Worm (Caenorhabditis elegans) whole organism, L4 larva: Measurements from ENCODE around the gene R07B7.6.

ENCODE experiments used
- F10B5.3 ChIP-seq: sonication (generic microtip); optimal IDR thresholded peaks from 2 replicates; lab custom pipeline; 2016; ENCODE audit warnings: mild to moderate bottlenecking, missing genetic modification characterization, missing compliant biosample characterization
- F26F4.8 ChIP-seq: fragments of 200-800 bp; sonication (Bioruptor generic); conservative IDR thresholded peaks from 2 replicates; pipeline ENCODE4 v1.3.6; 2022; ENCODE audit warnings: missing genetic modification characterization, missing compliant biosample characterization
- F49E8.2 ChIP-seq: sonication (generic microtip); optimal IDR thresholded peaks from 2 replicates; lab custom pipeline; 2016; ENCODE audit warnings: missing compliant biosample characterization, mild to moderate bottlenecking, missing genetic modification characterization, borderline replicate concordance
- Y48G9A.11 ChIP-seq: fragments of 200-800 bp; sonication (Bioruptor generic); IDR thresholded peaks from 2 replicates; pipeline ENCODE4 v1.3.6; 2022; ENCODE audit warnings: missing genetic modification reagents, missing genetic modification characterization, missing compliant biosample characterization
- Y5F2A.4 ChIP-seq: fragments of 200-800 bp; sonication (Bioruptor generic); optimal IDR thresholded peaks from 2 replicates; lab custom pipeline; 2018; ENCODE audit warnings: mild to moderate bottlenecking, missing genetic modification characterization, missing compliant biosample characterization
- ZK546.5 ChIP-seq, 2 experiments: sonication (generic microtip); optimal IDR thresholded peaks; 2 replicates each; lab custom pipeline; 2017; ENCODE audit warnings: missing biosample characterization in 2 of 2, missing genetic modification characterization in 2 of 2
- aha-1 ChIP-seq: fragments of 150-350 bp; peaks from one replicate; lab custom pipeline; 2014; ENCODE audit warnings: missing biosample characterization, missing genetic modification characterization
- aly-2 ChIP-seq: sonication (generic microtip); optimal IDR thresholded peaks from 2 replicates; lab custom pipeline; 2018; ENCODE audit warnings: missing biosample characterization, missing genetic modification characterization
- arid-1 ChIP-seq: fragments of 200-800 bp; sonication (Bioruptor generic); conservative IDR thresholded peaks from 2 replicates; pipeline ENCODE4 v1.3.6; 2022; ENCODE audit warnings: missing genetic modification reagents, missing genetic modification characterization, missing compliant biosample characterization
- attf-4 ChIP-seq: sonication (generic microtip); optimal IDR thresholded peaks from 3 replicates; lab custom pipeline; 2017; ENCODE audit warnings: missing biosample characterization, missing genetic modification characterization
- ceh-62 ChIP-seq: sonication (generic microtip); optimal IDR thresholded peaks from 2 replicates; lab custom pipeline; 2017; ENCODE audit warnings: missing biosample characterization, missing genetic modification characterization
- ces-1 ChIP-seq: fragments of 150-350 bp; sonication (generic microtip); optimal IDR thresholded peaks from 4 replicates; lab custom pipeline; 2014; ENCODE audit warnings: missing biosample characterization, missing genetic modification reagents, missing genetic modification characterization
- cey-2 ChIP-seq: sonication (generic microtip); optimal IDR thresholded peaks from 3 replicates; lab custom pipeline; 2017; ENCODE audit warnings: missing genetic modification characterization, mild to moderate bottlenecking, missing compliant biosample characterization, antibody characterized with exemption, borderline replicate concordance; ENCODE audit not compliant: insufficient read depth
- daf-16 ChIP-seq, 3 experiments: sonication (generic microtip); optimal IDR thresholded peaks; 2 replicates each; lab custom pipeline; 2016 to 2017; ENCODE audit warnings: missing genetic modification characterization in 3 of 3, missing genetic modification reagents in 3 of 3, mild to moderate bottlenecking in 2 of 3, missing compliant biosample characterization in 2 of 3, missing biosample characterization in 1 of 3, moderate library complexity in 1 of 3
- dmd-9 ChIP-seq: fragments of 200-800 bp; sonication (Bioruptor generic); IDR thresholded peaks from 2 replicates; pipeline ENCODE4 v1.3.6; 2022; ENCODE audit warnings: missing genetic modification reagents, missing genetic modification characterization, missing compliant biosample characterization
- dve-1 ChIP-seq: sonication (generic microtip); optimal IDR thresholded peaks from 2 replicates; lab custom pipeline; 2017; ENCODE audit warnings: antibody characterized with exemption, mild to moderate bottlenecking, missing genetic modification characterization, missing compliant biosample characterization; ENCODE audit not compliant: insufficient read depth
- egl-27 ChIP-seq: sonication (generic microtip); optimal IDR thresholded peaks from 3 replicates; lab custom pipeline; 2017; ENCODE audit warnings: missing biosample characterization, missing genetic modification reagents, missing genetic modification characterization
- egl-43 ChIP-seq: fragments of 200-800 bp; sonication (Bioruptor generic); IDR thresholded peaks from 2 replicates; pipeline ENCODE4 v1.3.6; 2022; ENCODE audit warnings: missing genetic modification reagents, missing genetic modification characterization, missing compliant biosample characterization
- fkh-10 ChIP-seq: fragments of 150-350 bp; optimal IDR thresholded peaks from 2 replicates; lab custom pipeline; 2014; ENCODE audit warnings: missing biosample characterization, missing genetic modification reagents, missing genetic modification characterization
- fos-1 ChIP-seq: fragments of 150-350 bp; optimal IDR thresholded peaks from 2 replicates; lab custom pipeline; 2014; ENCODE audit warnings: missing biosample characterization, missing genetic modification characterization
- hif-1 ChIP-seq, 2 experiments: sonication (generic microtip); optimal IDR thresholded peaks; 2 replicates each; lab custom pipeline; 2016 to 2017; ENCODE audit warnings: missing compliant biosample characterization in 2 of 2, missing genetic modification characterization in 2 of 2, missing genetic modification reagents in 2 of 2, missing genotype in 2 of 2, mild to moderate bottlenecking in 1 of 2
- hlh-11 ChIP-seq: fragments of 200-800 bp; sonication (Bioruptor generic); optimal IDR thresholded peaks from 2 replicates; lab custom pipeline; 2018; ENCODE audit warnings: mild to moderate bottlenecking, missing genetic modification characterization, missing compliant biosample characterization
- hmg-1.1 ChIP-seq: fragments of 200-800 bp; sonication (Bioruptor generic); IDR thresholded peaks from 2 replicates; pipeline ENCODE4 v1.3.6; 2022; ENCODE audit warnings: missing genetic modification reagents, missing genetic modification characterization, missing compliant biosample characterization
- lim-7 ChIP-seq: fragments of 200-800 bp; sonication (Bioruptor generic); IDR thresholded peaks from 2 replicates; pipeline ENCODE4 v1.3.6; 2022; ENCODE audit warnings: missing genetic modification characterization, missing compliant biosample characterization
- lin-13 ChIP-seq: fragments of 150-350 bp; optimal IDR thresholded peaks from 2 replicates; lab custom pipeline; 2014; ENCODE audit warnings: missing biosample characterization, missing genetic modification reagents, missing genetic modification characterization
- lin-15B ChIP-seq: fragments of 150-350 bp; sonication (generic microtip); optimal IDR thresholded peaks from 3 replicates; lab custom pipeline; 2014; ENCODE audit warnings: missing biosample characterization, missing genetic modification characterization
- lin-39 ChIP-seq: fragments of 150-350 bp; optimal IDR thresholded peaks from 2 replicates; lab custom pipeline; 2014; ENCODE audit warnings: missing biosample characterization, missing genetic modification reagents, missing genetic modification characterization
- madf-5 ChIP-seq, 2 experiments: fragments of 200-800 bp; sonication (Bioruptor generic); IDR thresholded peaks; 2 replicates each; pipeline ENCODE4 v1.3.6; 2022; ENCODE audit warnings: missing compliant biosample characterization in 2 of 2, missing genetic modification characterization in 2 of 2
- mdl-1 ChIP-seq, 2 experiments: fragments of 150-350 bp in 1 of 2; sonication (generic microtip) in 1 of 2; optimal IDR thresholded peaks; 2 replicates each; lab custom pipeline; 2014 to 2017; ENCODE audit warnings: missing biosample characterization in 2 of 2, missing genetic modification characterization in 2 of 2
- mdt-29 ChIP-seq: fragments of 200-800 bp; sonication (Bioruptor generic); IDR thresholded peaks from 2 replicates; pipeline ENCODE4 v1.3.6; 2022; ENCODE audit warnings: missing genetic modification reagents, missing genetic modification characterization, missing compliant biosample characterization
- mep-1 ChIP-seq: fragments of 150-350 bp; sonication (generic microtip); optimal IDR thresholded peaks from 3 replicates; lab custom pipeline; 2014; ENCODE audit warnings: missing biosample characterization, missing genetic modification characterization
- mxl-3 ChIP-seq: fragments of 200-800 bp; sonication (Bioruptor generic); optimal IDR thresholded peaks from 2 replicates; lab custom pipeline; 2018; ENCODE audit warnings: mild to moderate bottlenecking, missing genetic modification characterization, missing compliant biosample characterization
- nhr-10 ChIP-seq: fragments of 150-350 bp; optimal IDR thresholded peaks from 2 replicates; lab custom pipeline; 2014; ENCODE audit warnings: missing biosample characterization, missing genetic modification characterization
- nhr-102 ChIP-seq: sonication (generic microtip); optimal IDR thresholded peaks from 2 replicates; lab custom pipeline; 2016; ENCODE audit warnings: mild to moderate bottlenecking, missing genetic modification characterization, moderate library complexity, missing compliant biosample characterization
- nhr-111 ChIP-seq: fragments of 200-800 bp; sonication (Bioruptor generic); optimal IDR thresholded peaks from 2 replicates; lab custom pipeline; 2018; ENCODE audit warnings: mild to moderate bottlenecking, missing genetic modification characterization, missing compliant biosample characterization
- nhr-237 ChIP-seq: sonication (generic microtip); optimal IDR thresholded peaks from 2 replicates; lab custom pipeline; 2017; ENCODE audit warnings: missing biosample characterization, missing genetic modification characterization
- nhr-25 ChIP-seq: sonication (generic microtip); optimal IDR thresholded peaks from 2 replicates; lab custom pipeline; 2017; ENCODE audit warnings: missing genetic modification characterization, mild to moderate bottlenecking, missing compliant biosample characterization, antibody characterized with exemption, moderate library complexity, borderline replicate concordance; ENCODE audit not compliant: insufficient read depth
- nhr-6 ChIP-seq: fragments of 150-350 bp; optimal IDR thresholded peaks from 2 replicates; lab custom pipeline; 2014; ENCODE audit warnings: missing biosample characterization, missing genetic modification characterization
- nhr-77 ChIP-seq: fragments of 150-350 bp; optimal IDR thresholded peaks from 2 replicates; lab custom pipeline; 2014; ENCODE audit warnings: missing biosample characterization, missing genetic modification characterization
- pha-4 ChIP-seq, 2 experiments: fragments of 150-350 bp in 1 of 2; fragments of 200-800 bp in 1 of 2; sonication (Bioruptor generic) in 1 of 2; IDR thresholded peaks in 1 of 2; optimal IDR thresholded peaks in 1 of 2; 2 replicates each; pipeline versions ENCODE4 v1.3.6 to Lab custom; 2014 to 2022; ENCODE audit warnings: missing genetic modification characterization in 2 of 2, missing genetic modification reagents in 2 of 2, missing biosample characterization in 1 of 2, missing compliant biosample characterization in 1 of 2
- pqm-1 ChIP-seq: sonication (generic microtip); optimal IDR thresholded peaks from 2 replicates; lab custom pipeline; 2017; ENCODE audit warnings: missing biosample characterization, missing genetic modification characterization
- saeg-2 ChIP-seq: fragments of 200-800 bp; sonication (Bioruptor generic); IDR thresholded peaks from 2 replicates; pipeline ENCODE4 v1.3.6; 2022; ENCODE audit warnings: missing genetic modification reagents, missing genetic modification characterization, missing compliant biosample characterization
- sdz-12 ChIP-seq: fragments of 200-800 bp; sonication (Bioruptor generic); optimal IDR thresholded peaks from 2 replicates; lab custom pipeline; 2018; ENCODE audit warnings: mild to moderate bottlenecking, missing genetic modification characterization, missing compliant biosample characterization
- skn-1 ChIP-seq: fragments of 150-350 bp; optimal IDR thresholded peaks from 2 replicates; lab custom pipeline; 2014; ENCODE audit warnings: missing biosample characterization, missing genetic modification characterization
- snpc-1.2 ChIP-seq: fragments of 200-800 bp; sonication (Bioruptor generic); IDR thresholded peaks from 2 replicates; pipeline ENCODE4 v1.3.6; 2022; ENCODE audit warnings: missing genetic modification reagents, missing genetic modification characterization, missing compliant biosample characterization
- snpc-4 ChIP-seq: fragments of 150-350 bp; optimal IDR thresholded peaks from 2 replicates; lab custom pipeline; 2014; ENCODE audit warnings: missing biosample characterization, missing genetic modification characterization
- tag-97 ChIP-seq: fragments of 200-800 bp; sonication (Bioruptor generic); IDR thresholded peaks from 2 replicates; pipeline ENCODE4 v1.3.6; 2022; ENCODE audit warnings: missing genetic modification characterization, missing compliant biosample characterization
- unc-62 ChIP-seq, 3 experiments: fragments of 150-350 bp in 1 of 3; sonication (generic microtip); optimal IDR thresholded peaks in 2 of 3; peaks in 1 of 3; 1 replicate in 1 of 3; 2 replicates in 2 of 3; lab custom pipeline; 2014 to 2017; ENCODE audit warnings: missing biosample characterization in 3 of 3, missing genetic modification characterization in 3 of 3, missing genetic modification reagents in 3 of 3, missing genotype in 1 of 3
- vab-7 ChIP-seq: fragments of 200-800 bp; sonication (Bioruptor generic); IDR thresholded peaks from 2 replicates; pipeline ENCODE4 v1.3.6; 2022; ENCODE audit warnings: missing genetic modification reagents, missing genetic modification characterization, missing compliant biosample characterization
- zfp-3 ChIP-seq: fragments of 200-800 bp; sonication (Bioruptor generic); conservative IDR thresholded peaks from 2 replicates; pipeline ENCODE4 v1.3.6; 2022; ENCODE audit warnings: missing genetic modification reagents, missing genetic modification characterization, missing compliant biosample characterization

Gene R07B7.6

DNA sequence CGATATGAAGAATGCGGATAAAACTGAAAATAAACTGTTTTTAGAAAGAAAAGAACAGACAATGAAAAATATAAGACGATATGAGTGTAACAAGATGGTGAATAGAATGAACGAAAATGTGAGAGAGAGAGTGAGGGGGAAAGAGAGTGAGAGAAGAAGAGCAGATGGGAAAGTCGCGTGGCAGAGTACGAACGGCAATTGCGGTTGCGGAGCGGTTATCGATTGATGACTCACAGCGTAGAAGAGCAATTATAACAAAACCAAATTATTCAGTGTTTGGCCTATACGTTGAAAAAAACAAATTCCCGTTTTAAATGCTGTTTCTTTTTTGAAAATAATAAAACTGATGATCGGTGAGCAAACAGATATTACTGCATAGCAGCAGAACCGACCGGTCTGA lies 9.4 kb downstream of the R07B7.6 start, which contains the start of gene pqn-53:
TSS of gene pqn-53 (minus strand) at position 23 of the 400 bp plus-strand sequence.
- TF ChIP-seq snpc-1.2 (GFP tag; lab: Robert Waterston, UW) (no peak), arid-1 (GFP tag; lab: Robert Waterston, UW) (0 out of 2 replicates have a peak, but pooled peaks have one; percentile 11), hmg-1.1 (GFP tag; lab: Robert Waterston, UW) (0 out of 2 replicates have a peak, but pooled peaks have one; percentile 15), nhr-10 (tag; lab: Kevin White, UChicago) (no peak), zfp-3 (GFP tag; lab: Robert Waterston, UW) (no peak), aha-1 (tag; lab: Kevin White, UChicago) (peak; percentile 93), dve-1 (tag; lab: Kevin White, UChicago) (peak; percentile 14), hlh-11 (tag; lab: Kevin White, UChicago) (peak; percentile 28), egl-27 (tag; lab: Kevin White, UChicago) (no peak), F49E8.2 (tag; lab: Kevin White, UChicago) (no peak), F10B5.3 (tag; lab: Kevin White, UChicago) (no peak), hif-1 (tag; optimal IDR thresholded peaks at IDR 0.05; lab: Kevin White, UChicago) (no peak), vab-7 (no peak), cey-2 (tag; lab: Kevin White, UChicago) (no peak), Y48G9A.11 (GFP tag; lab: Robert Waterston, UW) (no peak), lim-7 (GFP tag; lab: Robert Waterston, UW) (no peak), nhr-25 (tag; lab: Kevin White, UChicago) (no peak), madf-5 (GFP tag; IDR thresholded peaks at IDR 0.05; lab: Robert Waterston, UW) (no peak), mxl-3 (GFP tag; lab: Kevin White, UChicago) (peak; percentile 26), aly-2 (tag; lab: Kevin White, UChicago) (no peak), egl-43 (GFP tag; lab: Robert Waterston, UW) (no peak), attf-4 (tag; lab: Kevin White, UChicago) (no peak), nhr-111 (GFP tag; lab: Kevin White, UChicago) (peak; percentile 22), nhr-237 (no peak), tag-97 (GFP tag; lab: Robert Waterston, UW) (no peak), nhr-77 (no peak), lin-39 (tag; lab: Kevin White, UChicago) (no peak), snpc-4 (tag; lab: Kevin White, UChicago) (no peak), mep-1 (tag; lab: Kevin White, UChicago) (no peak), pqm-1 (tag; lab: Kevin White, UChicago) (no peak), mdt-29 (GFP tag; lab: Robert Waterston, UW) (no peak), pha-4 (GFP tag; IDR thresholded peaks at IDR 0.05; lab: Robert Waterston, UW) (no peak), pha-4 (tag; optimal IDR thresholded peaks at IDR 0.05; lab: Kevin White, UChicago) (no peak), Y5F2A.4 (GFP tag; lab: Kevin White, UChicago) (no peak), ces-1 (GFP tag; lab: Kevin White, UChicago) (no peak), dmd-9 (GFP tag; lab: Robert Waterston, UW) (no peak), lin-13 (GFP tag; lab: Kevin White, UChicago) (no peak), skn-1 (tag; lab: Kevin White, UChicago) (no peak), F26F4.8 (GFP tag; lab: Robert Waterston, UW) (no peak), unc-62 (GFP tag; optimal IDR thresholded peaks at IDR 0.05 in 1 of 2; lab: Kevin White, UChicago) (no peak), unc-62 (tag; optimal IDR thresholded peaks at IDR 0.05; lab: Kevin White, UChicago) (no peak), nhr-6 (peak; percentile 62), fkh-10 (no peak), daf-16 (GFP tag; optimal IDR thresholded peaks at IDR 0.05; lab: Kevin White, UChicago) (no peak), daf-16 (tag; optimal IDR thresholded peaks at IDR 0.05; lab: Kevin White, UChicago) (no peak), lin-15B (tag; lab: Kevin White, UChicago) (no peak), ceh-62 (no peak), nhr-102 (tag; lab: Kevin White, UChicago) (no peak), sdz-12 (no peak), fos-1 (no peak), saeg-2 (GFP tag; lab: Robert Waterston, UW) (no peak), ZK546.5 (tag; optimal IDR thresholded peaks at IDR 0.05; lab: Kevin White, UChicago) (no peak), mdl-1 (tag; optimal IDR thresholded peaks at IDR 0.05; lab: Kevin White, UChicago) (peak in 1 of 2 experiments; percentile 59)
